Worm (Caenorhabditis elegans) whole organism, L3 larva: Measurements from ENCODE around the gene T09F5.2.

Experiments
- R02D3.7 ChIP-seq: fragments of 150-350 bp; optimal IDR thresholded peaks from 2 replicates; lab custom pipeline; 2014; ENCODE audit warnings: missing biosample characterization, missing genetic modification characterization
- ZK546.5 ChIP-seq: sonication (generic microtip); optimal IDR thresholded peaks from 2 replicates; lab custom pipeline; 2017; ENCODE audit warnings: missing biosample characterization, missing genetic modification characterization
- aly-2 ChIP-seq: fragments of 150-350 bp; optimal IDR thresholded peaks from 2 replicates; lab custom pipeline; 2014; ENCODE audit warnings: missing biosample characterization, missing genetic modification characterization
- ama-1 ChIP-seq: fragments of 150-350 bp; optimal IDR thresholded peaks from 2 replicates; lab custom pipeline; 2018
- ceh-16 ChIP-seq: sonication (generic microtip); optimal IDR thresholded peaks from 2 replicates; lab custom pipeline; 2017; ENCODE audit warnings: missing biosample characterization, missing genetic modification characterization
- ceh-28 ChIP-seq: fragments of 150-350 bp; optimal IDR thresholded peaks from 2 replicates; lab custom pipeline; 2014; ENCODE audit warnings: missing biosample characterization, missing genetic modification reagents, missing genetic modification characterization
- ceh-82 ChIP-seq: fragments of 150-350 bp; optimal IDR thresholded peaks from 2 replicates; lab custom pipeline; 2014; ENCODE audit warnings: missing biosample characterization, missing genetic modification characterization
- ceh-9 ChIP-seq: sonication (generic microtip); optimal IDR thresholded peaks from 2 replicates; lab custom pipeline; 2018; ENCODE audit warnings: missing biosample characterization, missing genetic modification characterization
- daf-12 ChIP-seq: fragments of 150-350 bp; optimal IDR thresholded peaks from 2 replicates; lab custom pipeline; 2014; ENCODE audit warnings: missing biosample characterization, missing genetic modification reagents, missing genetic modification characterization
- egl-27 ChIP-seq: sonication (generic microtip); optimal IDR thresholded peaks from 4 replicates; lab custom pipeline; 2017; ENCODE audit warnings: missing biosample characterization, missing genetic modification reagents, missing genetic modification characterization
- egl-5 ChIP-seq: fragments of 150-350 bp; optimal IDR thresholded peaks from 2 replicates; lab custom pipeline; 2017; ENCODE audit warnings: missing biosample characterization, missing genetic modification reagents, missing genetic modification characterization, inconsistent platforms
- elt-1 ChIP-seq: fragments of 150-350 bp; optimal IDR thresholded peaks from 2 replicates; lab custom pipeline; 2014; ENCODE audit warnings: missing biosample characterization, missing genetic modification characterization
- elt-2 ChIP-seq: sonication (generic microtip); optimal IDR thresholded peaks from 2 replicates; lab custom pipeline; 2016; ENCODE audit warnings: missing genetic modification reagents, mild to moderate bottlenecking, missing genetic modification characterization, missing compliant biosample characterization
- elt-3 ChIP-seq, 3 experiments: fragments of 150-350 bp in 1 of 3; sonication (generic microtip) in 2 of 3; optimal IDR thresholded peaks; 2 replicates in 2 of 3; 4 replicates in 1 of 3; lab custom pipeline; 2014 to 2017; ENCODE audit warnings: missing biosample characterization in 3 of 3, missing genetic modification characterization in 3 of 3
- eor-1 ChIP-seq, 2 experiments: fragments of 150-350 bp; optimal IDR thresholded peaks; 2 replicates each; lab custom pipeline; 2014 to 2018; ENCODE audit warnings: missing biosample characterization in 2 of 2, missing genetic modification characterization in 2 of 2
- fkh-10 ChIP-seq: sonication (generic microtip); optimal IDR thresholded peaks from 2 replicates; lab custom pipeline; 2017; ENCODE audit warnings: missing biosample characterization, missing genetic modification reagents, missing genetic modification characterization
- fkh-2 ChIP-seq: fragments of 150-350 bp; optimal IDR thresholded peaks from 2 replicates; lab custom pipeline; 2014; ENCODE audit warnings: missing biosample characterization, missing genetic modification reagents, missing genetic modification characterization
- fos-1 ChIP-seq: fragments of 150-350 bp; optimal IDR thresholded peaks from 2 replicates; lab custom pipeline; 2014; ENCODE audit warnings: missing biosample characterization, missing genetic modification characterization
- hmg-11 ChIP-seq: sonication (generic microtip); optimal IDR thresholded peaks from 2 replicates; lab custom pipeline; 2016; ENCODE audit warnings: missing genetic modification characterization, missing compliant biosample characterization
- jun-1 ChIP-seq: fragments of 150-350 bp; optimal IDR thresholded peaks from 2 replicates; lab custom pipeline; 2014; ENCODE audit warnings: missing biosample characterization, missing genetic modification reagents, missing genetic modification characterization
- lin-15B ChIP-seq: fragments of 150-350 bp; optimal IDR thresholded peaks from 2 replicates; lab custom pipeline; 2014; ENCODE audit warnings: missing biosample characterization, missing genetic modification characterization
- lin-39 ChIP-seq: fragments of 150-350 bp; optimal IDR thresholded peaks from 2 replicates; lab custom pipeline; 2018; ENCODE audit warnings: missing biosample characterization, missing genetic modification reagents, missing genetic modification characterization
- lsy-12 ChIP-seq: sonication (generic microtip); optimal IDR thresholded peaks from 2 replicates; lab custom pipeline; 2016; ENCODE audit warnings: mild to moderate bottlenecking, missing genetic modification characterization, missing compliant biosample characterization
- mdl-1 ChIP-seq: fragments of 150-350 bp; optimal IDR thresholded peaks from 2 replicates; lab custom pipeline; 2014; ENCODE audit warnings: missing biosample characterization, missing genetic modification characterization
- mml-1 ChIP-seq: fragments of 150-350 bp; sonication (generic microtip); optimal IDR thresholded peaks from 3 replicates; lab custom pipeline; 2014; ENCODE audit warnings: missing biosample characterization, missing genetic modification characterization
- nfya-1 ChIP-seq: sonication (generic microtip); optimal IDR thresholded peaks from 2 replicates; lab custom pipeline; 2017; ENCODE audit warnings: missing genetic modification characterization, mild to moderate bottlenecking, missing compliant biosample characterization, antibody characterized with exemption, moderate library complexity; ENCODE audit not compliant: insufficient read depth
- nhr-11 ChIP-seq: fragments of 150-350 bp; optimal IDR thresholded peaks from 2 replicates; lab custom pipeline; 2014; ENCODE audit warnings: missing biosample characterization, missing genetic modification characterization
- nhr-12 ChIP-seq: fragments of 150-350 bp; optimal IDR thresholded peaks from 2 replicates; lab custom pipeline; 2014; ENCODE audit warnings: missing biosample characterization, missing genetic modification characterization
- nhr-23 ChIP-seq: fragments of 150-350 bp; optimal IDR thresholded peaks from 2 replicates; lab custom pipeline; 2014; ENCODE audit warnings: missing biosample characterization, missing genetic modification reagents, missing genetic modification characterization
- nhr-237 ChIP-seq: fragments of 150-350 bp; optimal IDR thresholded peaks from 2 replicates; lab custom pipeline; 2014; ENCODE audit warnings: missing biosample characterization, missing genetic modification characterization
- nhr-25 ChIP-seq: sonication (generic microtip); optimal IDR thresholded peaks from 2 replicates; lab custom pipeline; 2017; ENCODE audit warnings: missing biosample characterization, missing genetic modification characterization
- nhr-28 ChIP-seq: fragments of 150-350 bp; optimal IDR thresholded peaks from 2 replicates; lab custom pipeline; 2014; ENCODE audit warnings: missing biosample characterization, missing genetic modification characterization
- nhr-43 ChIP-seq: sonication (generic microtip); optimal IDR thresholded peaks from 2 replicates; lab custom pipeline; 2016; ENCODE audit warnings: mild to moderate bottlenecking, missing genetic modification characterization, missing compliant biosample characterization; ENCODE audit not compliant: poor library complexity, severe bottlenecking
- nhr-67 ChIP-seq: fragments of 150-350 bp; optimal IDR thresholded peaks from 2 replicates; lab custom pipeline; 2014; ENCODE audit warnings: missing biosample characterization, missing genetic modification characterization
- nhr-76 ChIP-seq: fragments of 150-350 bp; sonication (generic microtip); optimal IDR thresholded peaks from 5 replicates; lab custom pipeline; 2014; ENCODE audit warnings: missing biosample characterization, missing genetic modification characterization
- nhr-77 ChIP-seq: fragments of 150-350 bp; optimal IDR thresholded peaks from 2 replicates; lab custom pipeline; 2014; ENCODE audit warnings: missing biosample characterization, missing genetic modification characterization
- pha-4 ChIP-seq: fragments of 150-350 bp; optimal IDR thresholded peaks from 2 replicates; lab custom pipeline; 2014; ENCODE audit warnings: missing biosample characterization, missing genetic modification reagents, missing genetic modification characterization
- pqm-1 ChIP-seq: fragments of 150-350 bp; optimal IDR thresholded peaks from 2 replicates; lab custom pipeline; 2017; ENCODE audit warnings: missing biosample characterization, missing genetic modification characterization, inconsistent platforms
- sea-2 ChIP-seq: fragments of 150-350 bp; sonication (generic microtip); optimal IDR thresholded peaks from 4 replicates; lab custom pipeline; 2014; ENCODE audit warnings: missing biosample characterization, missing genetic modification reagents, missing genetic modification characterization
- skn-1 ChIP-seq: fragments of 150-350 bp; optimal IDR thresholded peaks from 2 replicates; lab custom pipeline; 2014; ENCODE audit warnings: missing biosample characterization, missing genetic modification characterization
- snpc-4 ChIP-seq: fragments of 150-350 bp; optimal IDR thresholded peaks from 2 replicates; lab custom pipeline; 2014; ENCODE audit warnings: missing biosample characterization, missing genetic modification characterization
- tbx-2 ChIP-seq: sonication (generic microtip); optimal IDR thresholded peaks from 2 replicates; lab custom pipeline; 2016; ENCODE audit warnings: mild to moderate bottlenecking, missing genetic modification characterization, missing compliant biosample characterization
- unc-39 ChIP-seq: sonication (generic microtip); optimal IDR thresholded peaks from 4 replicates; lab custom pipeline; 2017; ENCODE audit warnings: missing biosample characterization, missing genetic modification characterization
- unc-62 ChIP-seq: fragments of 150-350 bp; sonication (generic microtip); optimal IDR thresholded peaks from 4 replicates; lab custom pipeline; 2014; ENCODE audit warnings: missing biosample characterization, missing genetic modification reagents, missing genetic modification characterization
- zag-1 ChIP-seq: fragments of 150-350 bp; optimal IDR thresholded peaks from 2 replicates; lab custom pipeline; 2014; ENCODE audit warnings: missing biosample characterization, missing genetic modification characterization
- ztf-11 ChIP-seq: fragments of 150-350 bp; optimal IDR thresholded peaks from 2 replicates; lab custom pipeline; 2014; ENCODE audit warnings: missing biosample characterization, missing genetic modification characterization
- ztf-4 ChIP-seq: fragments of 150-350 bp; optimal IDR thresholded peaks from 2 replicates; lab custom pipeline; 2014; ENCODE audit warnings: missing biosample characterization, missing genetic modification characterization

T09F5.2 gene

ce11 chrV:15190903-15191302 lies 40.1 kb downstream of the T09F5.2 start, which contains the start of gene Y75B12B.11:
Gene Y75B12B.11, plus strand, starts transcription at chrV:15191296.
- TF ChIP-seq egl-5 (tag; lab: Kevin White, UChicago) = no peak
- TF ChIP-seq pha-4 (tag; lab: Kevin White, UChicago) = peak; percentile 74
- TF ChIP-seq R02D3.7 (tag; lab: Kevin White, UChicago) = no peak
- no peak for TF ChIP-seq nhr-28 (tag; lab: Kevin White, UChicago)
- TF ChIP-seq ztf-11 (tag; lab: Kevin White, UChicago) = no peak
- no peak for TF ChIP-seq unc-62 (GFP tag; lab: Kevin White, UChicago)
- TF ChIP-seq tbx-2 (tag; lab: Kevin White, UChicago) = peak; percentile 82
- peak; percentile 40 for TF ChIP-seq jun-1 (tag; lab: Kevin White, UChicago)
- no peak for TF ChIP-seq nhr-12 (tag; lab: Kevin White, UChicago)
- no peak for TF ChIP-seq egl-27 (tag; lab: Kevin White, UChicago)
- no peak for TF ChIP-seq ZK546.5 (tag; lab: Kevin White, UChicago)
- TF ChIP-seq nhr-23 (tag; lab: Kevin White, UChicago) = peak; percentile 45
- no peak for TF ChIP-seq mml-1 (tag; lab: Kevin White, UChicago)
- no peak for TF ChIP-seq daf-12
- TF ChIP-seq lin-15B (tag; lab: Kevin White, UChicago) = peak; percentile 54
- no peak for TF ChIP-seq fkh-10
- no peak for TF ChIP-seq zag-1 (tag; lab: Kevin White, UChicago)
- TF ChIP-seq hmg-11 (tag; lab: Kevin White, UChicago) = peak; percentile 76
- TF ChIP-seq elt-3 (tag; optimal IDR thresholded peaks at IDR 0.05; lab: Kevin White, UChicago) = no peak
- no peak for TF ChIP-seq ceh-28 (tag; lab: Kevin White, UChicago)
- no peak for TF ChIP-seq sea-2 (GFP tag; lab: Kevin White, UChicago)
- TF ChIP-seq ceh-16 = no peak
- TF ChIP-seq snpc-4 (tag; lab: Kevin White, UChicago) = no peak
- TF ChIP-seq ceh-9 (tag; lab: Kevin White, UChicago) = no peak
- TF ChIP-seq nhr-43 (tag; lab: Kevin White, UChicago) = peak; percentile 75
- no peak for TF ChIP-seq fkh-2 (tag; lab: Kevin White, UChicago)
- TF ChIP-seq lin-39 (tag; lab: Kevin White, UChicago) = peak; percentile 76
- TF ChIP-seq skn-1 (tag; lab: Kevin White, UChicago) = peak; percentile 81
- TF ChIP-seq ztf-4 (tag; lab: Kevin White, UChicago) = peak; percentile 72
- TF ChIP-seq lsy-12 = peak; percentile 87
- peak; percentile 45 for TF ChIP-seq aly-2 (tag; lab: Kevin White, UChicago)
- no peak for TF ChIP-seq nhr-76 (tag; lab: Kevin White, UChicago)
- peak; percentile 94 for TF ChIP-seq ama-1 (lab: Kevin White, UChicago)
- TF ChIP-seq nhr-11 (tag; lab: Kevin White, UChicago) = no peak
- no peak for TF ChIP-seq nhr-67 (tag; lab: Kevin White, UChicago)
- TF ChIP-seq nfya-1 (tag; lab: Kevin White, UChicago) = peak; percentile 71
- no peak for TF ChIP-seq elt-1 (tag; lab: Kevin White, UChicago)
- no peak for TF ChIP-seq mdl-1 (tag; lab: Kevin White, UChicago)
- no peak for TF ChIP-seq eor-1 (tag; optimal IDR thresholded peaks at IDR 0.05; lab: Kevin White, UChicago)
- peak; percentile 84 for TF ChIP-seq nhr-25 (tag; lab: Kevin White, UChicago)
- TF ChIP-seq unc-39 (tag; lab: Kevin White, UChicago) = no peak
- no peak for TF ChIP-seq nhr-237 (tag; lab: Kevin White, UChicago)
- peak; percentile 34 for TF ChIP-seq nhr-77
- TF ChIP-seq elt-2 = peak; percentile 69
- peak; percentile 42 for TF ChIP-seq pqm-1 (tag; lab: Kevin White, UChicago)
- TF ChIP-seq fos-1 (tag; lab: Kevin White, UChicago) = peak; percentile 61
- peak; percentile 10 for TF ChIP-seq ceh-82 (tag; lab: Kevin White, UChicago)
- TF ChIP-seq, all 47 proteins: peak for 20
